Fruit fly (Drosophila melanogaster) whole organism, embryonic: ENCODE measurements around the gene CG11454.

Experiments
- C15 ChIP-seq: fragments of 200-800 bp; sonication (Bioruptor generic); IDR thresholded peaks from 3 replicates; pipeline ENCODE4 v1.3.6; 2022; ENCODE audit warnings: missing biosample characterization, missing genetic modification characterization
- CG10147 ChIP-seq: fragments of 200-800 bp; sonication (Bioruptor generic); optimal IDR thresholded peaks from 2 replicates; lab custom pipeline; 2019; ENCODE audit warnings: missing biosample characterization, mild to moderate bottlenecking, missing genetic modification characterization, moderate library complexity
- CG10321 ChIP-seq: fragments of 200-800 bp; sonication (Bioruptor generic); IDR thresholded peaks from 2 replicates; pipeline ENCODE4 v1.3.6; 2022; ENCODE audit warnings: missing biosample characterization, missing genetic modification characterization
- CG13296 ChIP-seq: fragments of 200-800 bp; sonication (Bioruptor generic); optimal IDR thresholded peaks from 3 replicates; lab custom pipeline; 2018; ENCODE audit warnings: missing biosample characterization, mild to moderate bottlenecking, missing genetic modification characterization
- CG13775 ChIP-seq: fragments of 200-800 bp; sonication (Bioruptor generic); optimal IDR thresholded peaks from 3 replicates; lab custom pipeline; 2017; ENCODE audit warnings: missing biosample characterization, mild to moderate bottlenecking, missing genetic modification characterization
- CG17912 ChIP-seq: fragments of 200-800 bp; sonication (Bioruptor generic); optimal IDR thresholded peaks from 2 replicates; lab custom pipeline; 2018; ENCODE audit warnings: missing biosample characterization, mild to moderate bottlenecking, missing genetic modification characterization
- CG18764 ChIP-seq: fragments of 200-800 bp; sonication (Bioruptor generic); optimal IDR thresholded peaks from 3 replicates; lab custom pipeline; 2016; ENCODE audit warnings: missing biosample characterization, missing genetic modification characterization
- CG31224 ChIP-seq: fragments of 200-800 bp; sonication (Bioruptor generic); IDR thresholded peaks from 2 replicates; pipeline ENCODE4 v1.3.6; 2022; ENCODE audit warnings: missing biosample characterization, missing genetic modification characterization
- CG3163 ChIP-seq: fragments of 200-800 bp; sonication (Bioruptor generic); optimal IDR thresholded peaks from 3 replicates; lab custom pipeline; 2016; ENCODE audit warnings: missing biosample characterization, missing genetic modification characterization
- CG42726 ChIP-seq: fragments of 200-800 bp; sonication (Bioruptor generic); IDR thresholded peaks from 2 replicates; pipeline ENCODE4 v1.3.6; 2022; ENCODE audit warnings: missing biosample characterization, missing genetic modification characterization; ENCODE audit not compliant: partially characterized antibody
- CG4424 ChIP-seq: fragments of 200-800 bp; sonication (Bioruptor generic); optimal IDR thresholded peaks from 3 replicates; lab custom pipeline; 2016; ENCODE audit warnings: missing biosample characterization, missing genetic modification characterization
- CG4617 ChIP-seq: fragments of 200-800 bp; sonication (Bioruptor generic); optimal IDR thresholded peaks from 3 replicates; lab custom pipeline; 2016; ENCODE audit warnings: missing biosample characterization, missing genetic modification characterization, borderline replicate concordance
- CG6254 ChIP-seq: fragments of 200-800 bp; sonication (Bioruptor generic); optimal IDR thresholded peaks from 3 replicates; lab custom pipeline; 2017; ENCODE audit warnings: mild to moderate bottlenecking, missing biosample characterization, missing genetic modification reagents, missing genetic modification characterization
- CG9727 ChIP-seq: fragments of 200-800 bp; sonication (Bioruptor generic); optimal IDR thresholded peaks from 3 replicates; lab custom pipeline; 2017; ENCODE audit warnings: missing biosample characterization, mild to moderate bottlenecking, missing genetic modification characterization
- CG9797 ChIP-seq: fragments of 200-800 bp; sonication (Bioruptor generic); optimal IDR thresholded peaks from 3 replicates; lab custom pipeline; 2018; ENCODE audit warnings: missing biosample characterization, mild to moderate bottlenecking, missing genetic modification characterization
- CoRest ChIP-seq: fragments of 200-800 bp; sonication (Bioruptor generic); optimal IDR thresholded peaks from 3 replicates; lab custom pipeline; 2018; ENCODE audit warnings: missing biosample characterization, mild to moderate bottlenecking, missing genetic modification characterization, moderate library complexity
- CrebB ChIP-seq: fragments of 200-800 bp; sonication (Bioruptor generic); optimal IDR thresholded peaks from 3 replicates; lab custom pipeline; 2018; ENCODE audit warnings: missing biosample characterization, mild to moderate bottlenecking, missing genetic modification characterization
- Eip74EF ChIP-seq, 2 experiments: fragments of 200-800 bp in 1 of 2; fragments of >200 bp in 1 of 2; sonication (Bioruptor generic) in 1 of 2; optimal IDR thresholded peaks; 2 replicates each; lab custom pipeline; 2017 to 2019; ENCODE audit warnings: missing biosample characterization in 2 of 2, missing genetic modification characterization in 2 of 2, mild to moderate bottlenecking in 1 of 2, moderate library complexity in 1 of 2
- Fer1 ChIP-seq: fragments of 200-800 bp; sonication (Bioruptor generic); optimal IDR thresholded peaks from 2 replicates; lab custom pipeline; 2017; ENCODE audit warnings: missing biosample characterization, mild to moderate bottlenecking, missing genetic modification characterization
- H15 ChIP-seq: fragments of 200-800 bp; sonication (Bioruptor generic); IDR thresholded peaks from 3 replicates; pipeline ENCODE4 v1.3.6; 2022; ENCODE audit warnings: missing biosample characterization, missing genetic modification characterization
- Lpt ChIP-seq: fragments of >200 bp; optimal IDR thresholded peaks from 2 replicates; lab custom pipeline; 2018; ENCODE audit warnings: missing biosample characterization, missing genetic modification characterization
- Neu2 ChIP-seq: fragments of 200-800 bp; sonication (Bioruptor generic); optimal IDR thresholded peaks from 3 replicates; lab custom pipeline; 2016; ENCODE audit warnings: missing biosample characterization, missing genetic modification characterization, borderline replicate concordance
- Nf-YC ChIP-seq: fragments of 200-800 bp; optimal IDR thresholded peaks from 3 replicates; lab custom pipeline; 2019; ENCODE audit warnings: missing biosample characterization, mild to moderate bottlenecking, missing genetic modification characterization, moderate library complexity
- PHDP ChIP-seq: fragments of 200-800 bp; sonication (Bioruptor generic); optimal IDR thresholded peaks from 3 replicates; lab custom pipeline; 2018; ENCODE audit warnings: missing biosample characterization, mild to moderate bottlenecking, missing genetic modification characterization, moderate library complexity
- Scr ChIP-seq: fragments of 200-800 bp; sonication (Bioruptor generic); IDR thresholded peaks from 2 replicates; pipeline ENCODE4 v1.3.6; 2022; ENCODE audit warnings: missing biosample characterization, missing genetic modification characterization; ENCODE audit not compliant: partially characterized antibody
- Taf1 ChIP-seq: fragments of 200-800 bp; sonication (Bioruptor generic); IDR thresholded peaks from 2 replicates; pipeline ENCODE4 v1.3.6; 2022; ENCODE audit warnings: missing biosample characterization, missing genetic modification characterization
- btn ChIP-seq: fragments of 200-800 bp; sonication (Bioruptor generic); optimal IDR thresholded peaks from 2 replicates; lab custom pipeline; 2016; ENCODE audit warnings: missing biosample characterization, missing genetic modification characterization
- corto ChIP-seq: fragments of 200-800 bp; sonication (Bioruptor generic); optimal IDR thresholded peaks from 2 replicates; lab custom pipeline; 2016; ENCODE audit warnings: missing biosample characterization, mild to moderate bottlenecking, missing genetic modification characterization, moderate library complexity
- crol ChIP-seq: fragments of 200-800 bp; sonication (Bioruptor generic); IDR thresholded peaks from 2 replicates; pipeline ENCODE4 v1.3.6; 2022; ENCODE audit warnings: missing biosample characterization, missing genetic modification characterization
- dysf ChIP-seq: fragments of 200-800 bp; sonication (Bioruptor generic); IDR thresholded peaks from 3 replicates; pipeline ENCODE4 v1.3.6; 2022; ENCODE audit warnings: missing biosample characterization, missing genetic modification characterization
- eyg ChIP-seq: fragments of 200-800 bp; sonication (Bioruptor generic); optimal IDR thresholded peaks from 3 replicates; lab custom pipeline; 2016; ENCODE audit warnings: missing biosample characterization, missing genetic modification characterization
- gsb-n ChIP-seq: fragments of 200-800 bp; sonication (Bioruptor generic); optimal IDR thresholded peaks from 3 replicates; lab custom pipeline; 2018; ENCODE audit warnings: missing biosample characterization, mild to moderate bottlenecking, missing genetic modification characterization
- knrl ChIP-seq: fragments of 200-800 bp; sonication (Bioruptor generic); IDR thresholded peaks from 3 replicates; pipeline ENCODE4 v1.3.6; 2022; ENCODE audit warnings: missing biosample characterization, missing genetic modification characterization; ENCODE audit not compliant: partially characterized antibody
- mam ChIP-seq: fragments of 200-800 bp; sonication (Bioruptor generic); optimal IDR thresholded peaks from 3 replicates; lab custom pipeline; 2016; ENCODE audit warnings: missing biosample characterization, missing genetic modification characterization
- mld ChIP-seq: fragments of 200-800 bp; sonication (Bioruptor generic); IDR thresholded peaks from 3 replicates; pipeline ENCODE4 v1.3.6; 2022; ENCODE audit warnings: missing biosample characterization, missing genetic modification characterization; ENCODE audit not compliant: partially characterized antibody
- nom ChIP-seq: fragments of 200-800 bp; sonication (Bioruptor generic); optimal IDR thresholded peaks from 2 replicates; lab custom pipeline; 2017; ENCODE audit warnings: missing biosample characterization, missing genetic modification characterization, mild to moderate bottlenecking, moderate library complexity, missing genetic modification reagents
- pan ChIP-seq, 4 experiments: fragments of >200 bp in 3 of 4; fragments of 200-800 bp in 1 of 4; sonication (Bioruptor generic) in 1 of 4; optimal IDR thresholded peaks in 3 of 4; IDR thresholded peaks in 1 of 4; 2 replicates each; pipeline versions ENCODE4 v1.3.6 to Lab custom; 2017 to 2022; ENCODE audit warnings: missing biosample characterization in 2 of 4, missing genetic modification characterization in 2 of 4, mixed read lengths in 1 of 4
- pfk ChIP-seq: fragments of 200-800 bp; sonication (Bioruptor generic); optimal IDR thresholded peaks from 2 replicates; lab custom pipeline; 2018; ENCODE audit warnings: missing biosample characterization, mild to moderate bottlenecking, missing genetic modification characterization, moderate library complexity
- rib ChIP-seq: fragments of 200-800 bp; sonication (Bioruptor generic); IDR thresholded peaks from 2 replicates; pipeline ENCODE4 v1.3.6; 2022; ENCODE audit warnings: missing biosample characterization, missing genetic modification characterization
- slou ChIP-seq: fragments of 200-800 bp; sonication (Bioruptor generic); optimal IDR thresholded peaks from 3 replicates; lab custom pipeline; 2016; ENCODE audit warnings: missing biosample characterization, missing genetic modification characterization
- so ChIP-seq: fragments of 200-800 bp; sonication (Bioruptor generic); IDR thresholded peaks from 3 replicates; pipeline ENCODE4 v1.3.6; 2022; ENCODE audit warnings: missing biosample characterization, missing genetic modification characterization
- sqz ChIP-seq: fragments of 200-800 bp; sonication (Bioruptor generic); optimal IDR thresholded peaks from 3 replicates; lab custom pipeline; 2018; ENCODE audit warnings: missing biosample characterization, mild to moderate bottlenecking, missing genetic modification characterization
- stwl ChIP-seq: fragments of 200-800 bp; sonication (Bioruptor generic); optimal IDR thresholded peaks from 3 replicates; lab custom pipeline; 2018; ENCODE audit warnings: missing biosample characterization, mild to moderate bottlenecking, missing genetic modification characterization, moderate library complexity
- sug ChIP-seq: fragments of 200-800 bp; optimal IDR thresholded peaks from 2 replicates; lab custom pipeline; 2019; ENCODE audit warnings: missing biosample characterization, mild to moderate bottlenecking, missing genetic modification characterization, moderate library complexity
- toy ChIP-seq: fragments of 200-800 bp; sonication (Bioruptor generic); IDR thresholded peaks from 2 replicates; pipeline ENCODE4 v1.3.6; 2022; ENCODE audit warnings: missing biosample characterization, missing genetic modification characterization
- wdn ChIP-seq: fragments of 200-800 bp; sonication (Bioruptor generic); IDR thresholded peaks from 2 replicates; pipeline ENCODE4 v1.3.6; 2022; ENCODE audit warnings: missing biosample characterization, missing genetic modification characterization

Gene CG11454

DNA sequence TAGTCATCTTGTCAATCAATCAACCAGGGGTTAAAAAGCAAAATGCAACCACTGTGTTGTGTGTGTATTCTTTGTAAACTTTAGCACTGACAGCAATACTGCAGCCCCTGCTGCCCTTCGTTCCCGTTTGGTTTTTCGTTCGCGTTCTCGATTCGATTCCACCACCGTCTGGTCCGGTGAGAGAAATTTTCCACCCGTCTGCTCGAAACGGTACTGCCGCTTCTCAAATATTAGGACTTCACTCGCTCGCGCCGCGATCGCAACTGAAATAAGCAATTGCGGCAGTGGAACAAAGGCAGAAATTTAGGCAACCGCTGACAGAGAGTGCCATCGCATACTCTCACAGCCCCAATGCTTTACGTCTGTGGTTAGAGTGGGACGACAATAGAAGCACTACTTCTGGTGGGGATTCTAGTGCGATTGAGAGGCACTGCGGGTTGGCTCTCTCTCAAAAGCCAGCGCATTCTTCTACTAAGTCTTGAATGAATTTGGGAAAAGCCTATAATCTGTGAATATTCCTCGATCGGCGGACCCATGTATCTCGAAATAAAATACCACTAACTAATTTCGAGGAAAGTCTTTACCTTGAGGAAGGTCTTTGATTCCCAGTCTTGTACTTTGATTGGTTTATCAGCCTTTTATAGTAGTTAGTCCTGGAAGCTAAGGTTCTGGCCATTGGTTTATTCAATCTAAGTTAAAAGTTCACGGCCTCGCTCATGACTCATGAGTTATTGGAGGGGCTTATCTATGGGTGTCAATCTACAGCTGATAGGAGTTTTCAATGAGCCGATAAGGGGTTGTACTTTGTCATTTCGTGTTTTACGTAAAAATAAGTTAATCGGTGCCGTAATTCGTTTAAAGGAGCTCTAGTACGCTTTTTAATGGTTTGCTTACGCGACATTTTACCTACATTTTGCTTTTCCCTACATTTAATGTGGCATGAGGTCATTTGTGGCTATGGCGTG is 13.9 kb upstream of the CG11454 start (continued):
- TF ChIP-seq PHDP (peak; percentile 31), knrl (GFP tag; lab: Robert Waterston, UW) (no peak), dysf (GFP tag; lab: Robert Waterston, UW) (no peak), CoRest (tag; lab: Kevin White, UChicago) (peak; percentile 23), CG10147 (GFP tag; lab: Kevin White, UChicago) (peak; percentile 34), CG4617 (no peak), Taf1 (0 out of 2 replicates have a peak, but pooled peaks have one; percentile 8), eyg (no peak), CrebB (tag; lab: Kevin White, UChicago) (peak; percentile 73), slou (GFP tag; lab: Kevin White, UChicago) (no peak), gsb-n (tag; lab: Kevin White, UChicago) (no peak), so (GFP tag; lab: Robert Waterston, UW) (0 out of 3 replicates have a peak, but pooled peaks have one; percentile 18), Fer1 (GFP tag; lab: Kevin White, UChicago) (peak; percentile 73), corto (GFP tag; lab: Kevin White, UChicago) (peak; percentile 65), Neu2 (GFP tag; lab: Kevin White, UChicago) (no peak), CG18764 (GFP tag; lab: Kevin White, UChicago) (no peak), CG3163 (no peak), rib (GFP tag; lab: Robert Waterston, UW) (peak; percentile 64; the same call in 1 of the 2 replicates), CG9727 (no peak), Nf-YC (tag; lab: Kevin White, UChicago) (peak; percentile 74), Eip74EF (GFP tag; optimal IDR thresholded peaks at IDR 0.05; lab: Kevin White, UChicago) (peak in 1 of 2 experiments; percentile 35), C15 (GFP tag; lab: Robert Waterston, UW) (0 out of 3 replicates have a peak, but pooled peaks have one; percentile 23), CG17912 (no peak), mam (GFP tag; lab: Kevin White, UChicago) (no peak), CG13775 (no peak), CG10321 (peak; percentile 97), CG4424 (GFP tag; lab: Kevin White, UChicago) (peak; percentile 46), sug (tag; lab: Kevin White, UChicago) (peak; percentile 59), pan (optimal IDR thresholded peaks at IDR 0.05; lab: Kevin White, UChicago) (no peak), pan (GFP tag; optimal IDR thresholded peaks at IDR 0.05 in 1 of 2, IDR thresholded peaks at IDR 0.05 in 1 of 2) (peak in 1 of 2 experiments; percentile 72), pfk (GFP tag; lab: Kevin White, UChicago) (peak; percentile 57), stwl (tag; lab: Kevin White, UChicago) (peak; percentile 36), CG6254 (GFP tag; lab: Kevin White, UChicago) (peak; percentile 53), CG9797 (GFP tag; lab: Kevin White, UChicago) (no peak), mld (GFP tag; lab: Robert Waterston, UW) (peak; percentile 62; the same call in 2 of the 3 replicates), sqz (GFP tag; lab: Kevin White, UChicago) (peak; percentile 2), Scr (GFP tag; lab: Robert Waterston, UW) (no peak), wdn (GFP tag; lab: Robert Waterston, UW) (no peak), Lpt (GFP tag; lab: Kevin White, UChicago) (no peak), btn (no peak), toy (GFP tag; lab: Robert Waterston, UW) (no peak), CG42726 (GFP tag; lab: Robert Waterston, UW) (peak; percentile 67; the same call in 1 of the 2 replicates), CG13296 (GFP tag; lab: Kevin White, UChicago) (peak; percentile 66), nom (GFP tag; lab: Kevin White, UChicago) (peak; percentile 80), crol (GFP tag; lab: Robert Waterston, UW) (peak; percentile 48; the same call in 1 of the 2 replicates), CG31224 (GFP tag; lab: Robert Waterston, UW) (no peak), H15 (GFP tag; lab: Robert Waterston, UW) (no peak)
